Worm (Caenorhabditis elegans) whole organism, L1 larva: ENCODE results near the gene Y54F10AR.2.
A peak's percentile ranks its signal among the peaks of the same experiment; 100 is the strongest.

Experiments
- C16A3.4 ChIP-seq: fragments of 150-350 bp; optimal IDR thresholded peaks from 2 replicates; lab custom pipeline; 2014; ENCODE audit warnings: missing biosample characterization, missing genetic modification characterization
- C34B4.2 ChIP-seq: sonication (generic microtip); optimal IDR thresholded peaks from 2 replicates; lab custom pipeline; 2017; ENCODE audit warnings: mild to moderate bottlenecking, missing genetic modification characterization, missing compliant biosample characterization
- F16B12.6 ChIP-seq: fragments of 150-350 bp; optimal IDR thresholded peaks from 2 replicates; lab custom pipeline; 2014; ENCODE audit warnings: missing biosample characterization, missing genetic modification characterization
- Y116A8C.19 ChIP-seq: sonication (generic microtip); optimal IDR thresholded peaks from 2 replicates; lab custom pipeline; 2016; ENCODE audit warnings: missing compliant biosample characterization, missing genetic modification characterization, borderline replicate concordance
- aha-1 ChIP-seq: fragments of 150-350 bp; optimal IDR thresholded peaks from 2 replicates; lab custom pipeline; 2014; ENCODE audit warnings: missing biosample characterization, missing genetic modification characterization
- alr-1 ChIP-seq: fragments of 200-800 bp; sonication (Bioruptor generic); optimal IDR thresholded peaks from 2 replicates; lab custom pipeline; 2018; ENCODE audit warnings: borderline replicate concordance, mild to moderate bottlenecking, missing genetic modification characterization, missing compliant biosample characterization
- aly-2 ChIP-seq: fragments of 150-350 bp; optimal IDR thresholded peaks from 2 replicates; lab custom pipeline; 2014; ENCODE audit warnings: missing biosample characterization, missing genetic modification characterization
- ceh-8 ChIP-seq: fragments of 200-800 bp; sonication (Bioruptor generic); optimal IDR thresholded peaks from 2 replicates; lab custom pipeline; 2018; ENCODE audit warnings: mild to moderate bottlenecking, missing genetic modification characterization, moderate library complexity, missing compliant biosample characterization
- ceh-90 ChIP-seq: sonication (generic microtip); optimal IDR thresholded peaks from 2 replicates; lab custom pipeline; 2016; ENCODE audit warnings: missing genetic modification characterization, missing compliant biosample characterization
- ces-1 ChIP-seq: fragments of 150-350 bp; optimal IDR thresholded peaks from 2 replicates; lab custom pipeline; 2014; ENCODE audit warnings: missing biosample characterization, missing genetic modification reagents, missing genetic modification characterization
- efl-1 ChIP-seq, 4 experiments: fragments of 150-350 bp; optimal IDR thresholded peaks in 3 of 4; peaks in 1 of 4; 1 replicate in 1 of 4; 2 replicates in 3 of 4; lab custom pipeline; 2014; ENCODE audit warnings: missing biosample characterization in 2 of 4, missing genetic modification characterization in 2 of 4, missing genetic modification reagents in 2 of 4
- egl-13 ChIP-seq: sonication (generic microtip); optimal IDR thresholded peaks from 2 replicates; lab custom pipeline; 2016; ENCODE audit warnings: missing genotype, missing genetic modification reagents, missing genetic modification characterization, missing compliant biosample characterization
- egl-27 ChIP-seq, 2 experiments: fragments of 150-350 bp in 1 of 2; sonication (generic microtip); optimal IDR thresholded peaks; 3 replicates each; lab custom pipeline; 2017 to 2018; ENCODE audit warnings: missing biosample characterization in 2 of 2, missing genetic modification characterization in 2 of 2, missing genetic modification reagents in 2 of 2
- elt-2 ChIP-seq: sonication (generic microtip); optimal IDR thresholded peaks from 2 replicates; lab custom pipeline; 2016; ENCODE audit warnings: missing genetic modification characterization, mild to moderate bottlenecking, inconsistent platforms, missing compliant biosample characterization, missing genetic modification reagents
- elt-3 ChIP-seq, 6 experiments: fragments of 150-350 bp in 1 of 6; sonication (generic microtip); optimal IDR thresholded peaks; 2 replicates each; lab custom pipeline; 2017 to 2018; ENCODE audit warnings: missing biosample characterization in 6 of 6, missing genetic modification characterization in 6 of 6, inconsistent platforms in 1 of 6
- ets-5 ChIP-seq: fragments of 200-800 bp; sonication (Bioruptor generic); IDR thresholded peaks from 2 replicates; pipeline ENCODE4 v1.3.6; 2022; ENCODE audit warnings: missing genetic modification characterization, missing compliant biosample characterization
- fkh-10 ChIP-seq: sonication (generic microtip); optimal IDR thresholded peaks from 2 replicates; lab custom pipeline; 2017; ENCODE audit warnings: missing biosample characterization, missing genetic modification reagents, missing genetic modification characterization
- fkh-4 ChIP-seq: sonication (generic microtip); optimal IDR thresholded peaks from 2 replicates; lab custom pipeline; 2016; ENCODE audit warnings: missing compliant biosample characterization, missing genetic modification characterization, borderline replicate concordance
- fkh-8 ChIP-seq: sonication (generic microtip); optimal IDR thresholded peaks from 2 replicates; lab custom pipeline; 2016; ENCODE audit warnings: mild to moderate bottlenecking, missing genetic modification characterization, missing compliant biosample characterization
- fos-1 ChIP-seq: fragments of 150-350 bp; optimal IDR thresholded peaks from 2 replicates; lab custom pipeline; 2014; ENCODE audit warnings: missing biosample characterization, missing genetic modification characterization
- isw-1 ChIP-seq: fragments of 200-800 bp; sonication (Bioruptor generic); IDR thresholded peaks from 2 replicates; pipeline ENCODE4 v1.3.6; 2022; ENCODE audit warnings: missing genetic modification characterization, missing compliant biosample characterization
- lin-15B ChIP-seq: fragments of 150-350 bp; sonication (generic microtip); optimal IDR thresholded peaks from 3 replicates; lab custom pipeline; 2014; ENCODE audit warnings: missing biosample characterization, missing genetic modification characterization
- lin-35 ChIP-seq, 2 experiments: fragments of 150-350 bp; optimal IDR thresholded peaks; 2 replicates each; lab custom pipeline; 2014; ENCODE audit warnings: missing biosample characterization in 2 of 2, missing genetic modification characterization in 2 of 2, missing genetic modification reagents in 2 of 2
- lin-39 ChIP-seq: fragments of 150-350 bp; optimal IDR thresholded peaks from 2 replicates; lab custom pipeline; 2014; ENCODE audit warnings: missing biosample characterization, missing genetic modification reagents, missing genetic modification characterization
- lsy-2 ChIP-seq, 2 experiments: fragments of 150-350 bp; optimal IDR thresholded peaks; 2 replicates each; lab custom pipeline; 2014; ENCODE audit warnings: missing biosample characterization in 2 of 2, missing genetic modification characterization in 2 of 2
- mab-9 ChIP-seq: fragments of 200-800 bp; sonication (Bioruptor generic); IDR thresholded peaks from 2 replicates; pipeline ENCODE4 v1.3.6; 2022; ENCODE audit warnings: missing genetic modification reagents, missing genetic modification characterization, missing compliant biosample characterization
- mdl-1 ChIP-seq, 2 experiments: fragments of 150-350 bp; optimal IDR thresholded peaks; 2 replicates each; lab custom pipeline; 2014 to 2017; ENCODE audit warnings: missing biosample characterization in 2 of 2, missing genetic modification characterization in 2 of 2, inconsistent platforms in 1 of 2
- mef-2 ChIP-seq: fragments of 150-350 bp; optimal IDR thresholded peaks from 2 replicates; lab custom pipeline; 2014; ENCODE audit warnings: missing biosample characterization, missing genetic modification characterization
- mep-1 ChIP-seq: fragments of 150-350 bp; optimal IDR thresholded peaks from 2 replicates; lab custom pipeline; 2014; ENCODE audit warnings: missing biosample characterization, missing genetic modification characterization
- nhr-12 ChIP-seq: sonication (generic microtip); optimal IDR thresholded peaks from 2 replicates; lab custom pipeline; 2017; ENCODE audit warnings: missing biosample characterization, missing genetic modification characterization
- nhr-19 ChIP-seq: fragments of 200-800 bp; sonication (Bioruptor generic); conservative IDR thresholded peaks from 2 replicates; pipeline ENCODE4 v1.3.6; 2022; ENCODE audit warnings: missing genetic modification characterization, missing compliant biosample characterization
- nhr-20 ChIP-seq: sonication (generic microtip); optimal IDR thresholded peaks from 2 replicates; lab custom pipeline; 2016; ENCODE audit warnings: mild to moderate bottlenecking, missing genetic modification characterization, missing compliant biosample characterization
- nhr-28 ChIP-seq: fragments of 150-350 bp; optimal IDR thresholded peaks from 2 replicates; lab custom pipeline; 2014; ENCODE audit warnings: missing biosample characterization, missing genetic modification characterization
- nhr-47 ChIP-seq: sonication (generic microtip); optimal IDR thresholded peaks from 2 replicates; lab custom pipeline; 2016; ENCODE audit warnings: mild to moderate bottlenecking, missing genetic modification characterization, moderate library complexity, missing compliant biosample characterization
- nhr-71 ChIP-seq: sonication (generic microtip); optimal IDR thresholded peaks from 2 replicates; lab custom pipeline; 2016; ENCODE audit warnings: mild to moderate bottlenecking, missing genetic modification characterization, moderate library complexity, missing compliant biosample characterization
- nhr-77 ChIP-seq: fragments of 150-350 bp; optimal IDR thresholded peaks from 2 replicates; lab custom pipeline; 2014; ENCODE audit warnings: missing biosample characterization, missing genetic modification characterization
- nhr-84 ChIP-seq: sonication (generic microtip); optimal IDR thresholded peaks from 2 replicates; lab custom pipeline; 2017; ENCODE audit warnings: missing biosample characterization, missing genetic modification characterization
- nhr-85 ChIP-seq: sonication (generic microtip); peaks from one replicate; lab custom pipeline; 2016; ENCODE audit warnings: missing genetic modification characterization, inconsistent platforms, missing compliant biosample characterization
- pax-3 ChIP-seq: fragments of 200-800 bp; sonication (Bioruptor generic); optimal IDR thresholded peaks from 2 replicates; lab custom pipeline; 2018; ENCODE audit warnings: mild to moderate bottlenecking, missing genetic modification characterization, moderate library complexity, missing compliant biosample characterization
- rnt-1 ChIP-seq: sonication (generic microtip); optimal IDR thresholded peaks from 2 replicates; lab custom pipeline; 2016; ENCODE audit warnings: mild to moderate bottlenecking, missing genetic modification characterization, moderate library complexity, missing compliant biosample characterization
- skn-1 ChIP-seq: fragments of 150-350 bp; optimal IDR thresholded peaks from 2 replicates; lab custom pipeline; 2014; ENCODE audit warnings: missing biosample characterization, missing genetic modification characterization
- snpc-4 ChIP-seq: fragments of 150-350 bp; optimal IDR thresholded peaks from 2 replicates; lab custom pipeline; 2014; ENCODE audit warnings: missing biosample characterization, missing genetic modification characterization
- sox-4 ChIP-seq: sonication (generic microtip); optimal IDR thresholded peaks from 2 replicates; lab custom pipeline; 2016; ENCODE audit warnings: missing genetic modification characterization, missing compliant biosample characterization
- sptf-1 ChIP-seq: fragments of 150-350 bp; optimal IDR thresholded peaks from 2 replicates; lab custom pipeline; 2014; ENCODE audit warnings: missing biosample characterization, missing genetic modification characterization
- swsn-7 ChIP-seq: sonication (generic microtip); optimal IDR thresholded peaks from 2 replicates; lab custom pipeline; 2016; ENCODE audit warnings: missing genetic modification characterization, missing compliant biosample characterization
- unc-130 ChIP-seq: fragments of 150-350 bp; optimal IDR thresholded peaks from 2 replicates; lab custom pipeline; 2017; ENCODE audit warnings: missing biosample characterization, missing genetic modification characterization, inconsistent platforms
- unc-30 ChIP-seq: sonication (generic microtip); optimal IDR thresholded peaks from 2 replicates; lab custom pipeline; 2017; ENCODE audit warnings: missing biosample characterization, missing genetic modification characterization
- unc-62 ChIP-seq: fragments of 150-350 bp; optimal IDR thresholded peaks from 2 replicates; lab custom pipeline; 2014; ENCODE audit warnings: missing biosample characterization, missing genetic modification reagents, missing genetic modification characterization
- vab-15 ChIP-seq: sonication (generic microtip); optimal IDR thresholded peaks from 2 replicates; lab custom pipeline; 2017; ENCODE audit warnings: missing genotype, mild to moderate bottlenecking, missing genetic modification characterization, missing compliant biosample characterization
- ztf-11 ChIP-seq, 2 experiments: sonication (generic microtip); optimal IDR thresholded peaks; 2 replicates each; lab custom pipeline; 2016 to 2017; ENCODE audit warnings: missing genetic modification characterization in 2 of 2, missing biosample characterization in 1 of 2, missing compliant biosample characterization in 1 of 2
- ztf-4 ChIP-seq: fragments of 150-350 bp; optimal IDR thresholded peaks from 2 replicates; lab custom pipeline; 2014; ENCODE audit warnings: missing biosample characterization, missing genetic modification characterization

The Y54F10AR.2 gene

DNA sequence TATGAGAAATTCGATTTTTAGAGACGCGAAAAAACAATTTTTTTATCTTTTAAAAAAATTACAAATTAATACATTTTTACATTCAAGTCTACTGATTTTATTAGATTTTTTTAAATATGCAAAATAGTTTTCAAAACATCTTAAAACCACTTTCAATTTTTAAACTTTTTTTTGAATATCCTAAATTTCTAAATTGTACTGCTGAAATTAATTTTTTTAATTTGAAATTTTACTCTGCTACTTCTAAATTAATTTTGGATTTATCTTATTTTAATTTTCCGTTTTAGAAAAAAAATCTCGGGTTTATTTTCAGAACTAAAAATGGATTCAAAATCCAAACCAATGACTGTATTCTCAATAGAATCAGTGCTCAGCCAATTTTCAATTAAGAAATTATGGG, 7.6 kb upstream of the Y54F10AR.2 start, which contains the start of gene Y71H2B.8:
TSS of gene Y71H2B.8 (plus strand) at position 301 of the 400 bp plus-strand sequence.
- no peak for TF ChIP-seq alr-1
- TF ChIP-seq C34B4.2: no peak
- TF ChIP-seq efl-1 (optimal IDR thresholded peaks at IDR 0.05; lab: Kevin White, UChicago): no peak
- no peak for TF ChIP-seq efl-1 (GFP tag; optimal IDR thresholded peaks at IDR 0.05 in 1 of 2; lab: Kevin White, UChicago)
- TF ChIP-seq nhr-12: no peak
- no peak for TF ChIP-seq aha-1 (tag; lab: Kevin White, UChicago)
- TF ChIP-seq F16B12.6 (tag; lab: Kevin White, UChicago): no peak
- no peak for TF ChIP-seq fkh-10 (GFP tag; lab: Kevin White, UChicago)
- no peak for TF ChIP-seq nhr-71
- no peak for TF ChIP-seq nhr-85 (tag; lab: Kevin White, UChicago)
- TF ChIP-seq egl-13 (tag; lab: Kevin White, UChicago): no peak
- TF ChIP-seq nhr-20: no peak
- TF ChIP-seq elt-3 (tag; optimal IDR thresholded peaks at IDR 0.05; lab: Kevin White, UChicago): no peak
- TF ChIP-seq ces-1: no peak
- TF ChIP-seq Y116A8C.19: no peak
- TF ChIP-seq swsn-7 (tag; lab: Kevin White, UChicago): no peak
- no peak for TF ChIP-seq nhr-19

DNA sequence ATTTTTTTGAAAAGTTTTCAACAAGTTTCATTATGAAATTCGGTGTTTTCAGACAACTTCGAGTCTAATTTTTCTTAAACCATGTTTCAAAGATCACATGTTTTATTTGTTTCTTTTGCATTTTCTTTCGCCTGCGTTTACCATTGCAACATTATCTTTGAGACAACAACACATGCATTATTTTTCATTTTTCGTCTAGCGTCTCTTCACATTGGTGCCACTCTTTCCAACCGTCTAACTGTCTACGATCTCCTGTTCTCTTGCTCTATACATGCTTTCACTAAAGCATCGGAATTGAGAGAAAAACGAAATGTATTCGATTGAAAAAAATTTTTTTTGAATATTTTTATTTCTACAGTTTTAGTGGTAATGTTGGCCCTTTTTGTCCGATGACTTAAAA, 7.2 kb upstream of the Y54F10AR.2 start:
- TF ChIP-seq lin-39: no peak
- no peak for TF ChIP-seq vab-15 (tag; lab: Kevin White, UChicago)
- no peak for TF ChIP-seq ztf-4 (tag; lab: Kevin White, UChicago)
- peak in 1 of 6 experiments; percentile 28 for TF ChIP-seq elt-3 (tag; optimal IDR thresholded peaks at IDR 0.05; lab: Kevin White, UChicago)
- peak in 1 of 2 experiments; percentile 71 for TF ChIP-seq mdl-1 (tag; optimal IDR thresholded peaks at IDR 0.05; lab: Kevin White, UChicago)
- no peak for TF ChIP-seq ceh-8 (GFP tag; lab: Kevin White, UChicago)
- TF ChIP-seq ceh-90 (tag; lab: Kevin White, UChicago): no peak
- TF ChIP-seq pax-3 (tag; lab: Kevin White, UChicago): no peak
- TF ChIP-seq nhr-28 (tag; lab: Kevin White, UChicago): no peak
- no peak for TF ChIP-seq ets-5
- no peak for TF ChIP-seq elt-2
- peak; percentile 14 for TF ChIP-seq C16A3.4 (tag; lab: Kevin White, UChicago)
- TF ChIP-seq mep-1 (tag; lab: Kevin White, UChicago): peak; percentile 52
- no peak for TF ChIP-seq snpc-4 (tag; lab: Kevin White, UChicago)
- TF ChIP-seq fkh-4 (tag; lab: Kevin White, UChicago): no peak
- TF ChIP-seq isw-1 (GFP tag; lab: Robert Waterston, UW): peak; percentile 27; the same call in 1 of the 2 replicates
- TF ChIP-seq fkh-10 (GFP tag; lab: Kevin White, UChicago): no peak
- TF ChIP-seq sox-4 (tag; lab: Kevin White, UChicago): no peak
- TF ChIP-seq unc-62 (GFP tag; lab: Kevin White, UChicago): no peak
- no peak for TF ChIP-seq nhr-84 (tag; lab: Kevin White, UChicago)
- no peak for TF ChIP-seq egl-13 (tag; lab: Kevin White, UChicago)
- TF ChIP-seq sptf-1 (tag; lab: Kevin White, UChicago): no peak
- TF ChIP-seq rnt-1 (tag; lab: Kevin White, UChicago): peak; percentile 63
- no peak for TF ChIP-seq egl-27 (tag; optimal IDR thresholded peaks at IDR 0.05; lab: Kevin White, UChicago)
- TF ChIP-seq F16B12.6 (tag; lab: Kevin White, UChicago): no peak
- TF ChIP-seq lsy-2 (tag; optimal IDR thresholded peaks at IDR 0.05; lab: Kevin White, UChicago): peak; percentile 76 to 77
- TF ChIP-seq aly-2 (tag; lab: Kevin White, UChicago): peak; percentile 33
- no peak for TF ChIP-seq aha-1 (tag; lab: Kevin White, UChicago)
- peak; percentile 49 to 66 for TF ChIP-seq lin-35 (GFP tag; optimal IDR thresholded peaks at IDR 0.05; lab: Kevin White, UChicago)
- TF ChIP-seq mab-9 (GFP tag; lab: Robert Waterston, UW): no peak
- no peak for TF ChIP-seq ces-1
- no peak for TF ChIP-seq mef-2 (tag; lab: Kevin White, UChicago)
- TF ChIP-seq nhr-85 (tag; lab: Kevin White, UChicago): peak; percentile 69
- TF ChIP-seq nhr-19: no peak; the same call in 1 of the 2 replicates
- peak; percentile 13 for TF ChIP-seq fos-1 (tag; lab: Kevin White, UChicago)
- no peak for TF ChIP-seq unc-130 (tag; lab: Kevin White, UChicago)
- no peak for TF ChIP-seq alr-1
- TF ChIP-seq nhr-12: no peak
- no peak for TF ChIP-seq lin-15B (tag; lab: Kevin White, UChicago)
- peak; percentile 4 for TF ChIP-seq skn-1
- TF ChIP-seq ztf-11 (tag; optimal IDR thresholded peaks at IDR 0.05; lab: Kevin White, UChicago): no peak
- TF ChIP-seq nhr-47 (tag; lab: Kevin White, UChicago): peak; percentile 63
- peak; percentile 16 for TF ChIP-seq fkh-8 (tag; lab: Kevin White, UChicago)
- no peak for TF ChIP-seq unc-30 (tag; lab: Kevin White, UChicago)
- TF ChIP-seq nhr-77: no peak
